Worm (Caenorhabditis elegans) whole organism, L4 larva: ENCODE data around the gene B0222.5.

ENCODE experiments used
- F26F4.8 ChIP-seq: fragments of 200-800 bp; sonication (Bioruptor generic); conservative IDR thresholded peaks from 2 replicates; pipeline ENCODE4 v1.3.6; 2022; ENCODE audit warnings: missing genetic modification characterization, missing compliant biosample characterization
- T26A8.4 ChIP-seq: fragments of 200-800 bp; sonication (Bioruptor generic); IDR thresholded peaks from 2 replicates; pipeline ENCODE4 v1.3.6; 2022; ENCODE audit warnings: missing genetic modification characterization, missing compliant biosample characterization
- Y48G9A.11 ChIP-seq: fragments of 200-800 bp; sonication (Bioruptor generic); IDR thresholded peaks from 2 replicates; pipeline ENCODE4 v1.3.6; 2022; ENCODE audit warnings: missing genetic modification reagents, missing genetic modification characterization, missing compliant biosample characterization
- ama-1 ChIP-seq: fragments of 150-350 bp; optimal IDR thresholded peaks from 2 replicates; lab custom pipeline; 2014; ENCODE audit warnings: inconsistent platforms, mixed read lengths
- arid-1 ChIP-seq: fragments of 200-800 bp; sonication (Bioruptor generic); conservative IDR thresholded peaks from 2 replicates; pipeline ENCODE4 v1.3.6; 2022; ENCODE audit warnings: missing genetic modification reagents, missing genetic modification characterization, missing compliant biosample characterization
- ceh-44 ChIP-seq: fragments of 200-800 bp; sonication (Bioruptor generic); IDR thresholded peaks from 2 replicates; pipeline ENCODE4 v1.3.6; 2022; ENCODE audit warnings: missing genetic modification reagents, missing genetic modification characterization, missing compliant biosample characterization
- ces-1 ChIP-seq: fragments of 150-350 bp; sonication (generic microtip); optimal IDR thresholded peaks from 4 replicates; lab custom pipeline; 2014; ENCODE audit warnings: missing biosample characterization, missing genetic modification reagents, missing genetic modification characterization
- dmd-8 ChIP-seq: fragments of 200-800 bp; sonication (Bioruptor generic); IDR thresholded peaks from 2 replicates; pipeline ENCODE4 v1.3.6; 2022; ENCODE audit warnings: missing genetic modification characterization, missing compliant biosample characterization
- dmd-9 ChIP-seq: fragments of 200-800 bp; sonication (Bioruptor generic); IDR thresholded peaks from 2 replicates; pipeline ENCODE4 v1.3.6; 2022; ENCODE audit warnings: missing genetic modification reagents, missing genetic modification characterization, missing compliant biosample characterization
- dpl-1 ChIP-seq: fragments of 150-350 bp; optimal IDR thresholded peaks from 2 replicates; lab custom pipeline; 2014; ENCODE audit warnings: missing biosample characterization, missing genetic modification reagents, missing genetic modification characterization
- dve-1 ChIP-seq: sonication (generic microtip); optimal IDR thresholded peaks from 2 replicates; lab custom pipeline; 2017; ENCODE audit warnings: antibody characterized with exemption, mild to moderate bottlenecking, missing genetic modification characterization, missing compliant biosample characterization; ENCODE audit not compliant: insufficient read depth
- fkh-10 ChIP-seq: fragments of 150-350 bp; optimal IDR thresholded peaks from 2 replicates; lab custom pipeline; 2014; ENCODE audit warnings: missing biosample characterization, missing genetic modification reagents, missing genetic modification characterization
- fos-1 ChIP-seq: fragments of 150-350 bp; optimal IDR thresholded peaks from 2 replicates; lab custom pipeline; 2014; ENCODE audit warnings: missing biosample characterization, missing genetic modification characterization
- gei-8 ChIP-seq: fragments of 200-800 bp; sonication (Bioruptor generic); optimal IDR thresholded peaks from 2 replicates; lab custom pipeline; 2018; ENCODE audit warnings: mild to moderate bottlenecking, missing genetic modification characterization, missing compliant biosample characterization
- hlh-11 ChIP-seq: fragments of 200-800 bp; sonication (Bioruptor generic); optimal IDR thresholded peaks from 2 replicates; lab custom pipeline; 2018; ENCODE audit warnings: mild to moderate bottlenecking, missing genetic modification characterization, missing compliant biosample characterization
- lim-7 ChIP-seq: fragments of 200-800 bp; sonication (Bioruptor generic); IDR thresholded peaks from 2 replicates; pipeline ENCODE4 v1.3.6; 2022; ENCODE audit warnings: missing genetic modification characterization, missing compliant biosample characterization
- lin-1 ChIP-seq: fragments of 200-800 bp; sonication (Bioruptor generic); IDR thresholded peaks from 2 replicates; pipeline ENCODE4 v1.3.6; 2022; ENCODE audit warnings: missing genetic modification reagents, missing genetic modification characterization, missing compliant biosample characterization
- lin-29 ChIP-seq: fragments of 200-800 bp; sonication (Bioruptor generic); IDR thresholded peaks from 2 replicates; pipeline ENCODE4 v1.3.6; 2022; ENCODE audit warnings: missing genetic modification reagents, missing genetic modification characterization, missing compliant biosample characterization
- madf-5 ChIP-seq, 2 experiments: fragments of 200-800 bp; sonication (Bioruptor generic); IDR thresholded peaks; 2 replicates each; pipeline ENCODE4 v1.3.6; 2022; ENCODE audit warnings: missing compliant biosample characterization in 2 of 2, missing genetic modification characterization in 2 of 2
- mdl-1 ChIP-seq, 2 experiments: fragments of 150-350 bp in 1 of 2; sonication (generic microtip) in 1 of 2; optimal IDR thresholded peaks; 2 replicates each; lab custom pipeline; 2014 to 2017; ENCODE audit warnings: missing biosample characterization in 2 of 2, missing genetic modification characterization in 2 of 2
- mdt-29 ChIP-seq: fragments of 200-800 bp; sonication (Bioruptor generic); IDR thresholded peaks from 2 replicates; pipeline ENCODE4 v1.3.6; 2022; ENCODE audit warnings: missing genetic modification reagents, missing genetic modification characterization, missing compliant biosample characterization
- mep-1 ChIP-seq: fragments of 150-350 bp; sonication (generic microtip); optimal IDR thresholded peaks from 3 replicates; lab custom pipeline; 2014; ENCODE audit warnings: missing biosample characterization, missing genetic modification characterization
- mes-2 ChIP-seq: sonication (generic microtip); optimal IDR thresholded peaks from 2 replicates; lab custom pipeline; 2016; ENCODE audit warnings: missing genotype, mild to moderate bottlenecking, missing genetic modification characterization, missing compliant biosample characterization; ENCODE audit not compliant: poor library complexity, severe bottlenecking
- mxl-3 ChIP-seq: fragments of 200-800 bp; sonication (Bioruptor generic); optimal IDR thresholded peaks from 2 replicates; lab custom pipeline; 2018; ENCODE audit warnings: mild to moderate bottlenecking, missing genetic modification characterization, missing compliant biosample characterization
- nhr-102 ChIP-seq: sonication (generic microtip); optimal IDR thresholded peaks from 2 replicates; lab custom pipeline; 2016; ENCODE audit warnings: mild to moderate bottlenecking, missing genetic modification characterization, moderate library complexity, missing compliant biosample characterization
- nhr-11 ChIP-seq: fragments of 150-350 bp; optimal IDR thresholded peaks from 2 replicates; lab custom pipeline; 2014; ENCODE audit warnings: missing biosample characterization, missing genetic modification characterization
- nhr-111 ChIP-seq: fragments of 200-800 bp; sonication (Bioruptor generic); optimal IDR thresholded peaks from 2 replicates; lab custom pipeline; 2018; ENCODE audit warnings: mild to moderate bottlenecking, missing genetic modification characterization, missing compliant biosample characterization
- nhr-25 ChIP-seq: sonication (generic microtip); optimal IDR thresholded peaks from 2 replicates; lab custom pipeline; 2017; ENCODE audit warnings: missing genetic modification characterization, mild to moderate bottlenecking, missing compliant biosample characterization, antibody characterized with exemption, moderate library complexity, borderline replicate concordance; ENCODE audit not compliant: insufficient read depth
- nhr-48 ChIP-seq: sonication (generic microtip); optimal IDR thresholded peaks from 2 replicates; lab custom pipeline; 2016; ENCODE audit warnings: mild to moderate bottlenecking, missing genetic modification characterization, missing compliant biosample characterization
- pqm-1 ChIP-seq: sonication (generic microtip); optimal IDR thresholded peaks from 2 replicates; lab custom pipeline; 2017; ENCODE audit warnings: missing biosample characterization, missing genetic modification characterization
- snpc-1.2 ChIP-seq: fragments of 200-800 bp; sonication (Bioruptor generic); IDR thresholded peaks from 2 replicates; pipeline ENCODE4 v1.3.6; 2022; ENCODE audit warnings: missing genetic modification reagents, missing genetic modification characterization, missing compliant biosample characterization
- spr-1 ChIP-seq: sonication (generic microtip); optimal IDR thresholded peaks from 2 replicates; lab custom pipeline; 2016; ENCODE audit warnings: mild to moderate bottlenecking, missing genetic modification characterization, missing compliant biosample characterization
- tra-1 ChIP-seq: fragments of 200-800 bp; sonication (Bioruptor generic); IDR thresholded peaks from 2 replicates; pipeline ENCODE4 v1.3.6; 2022; ENCODE audit warnings: missing genetic modification reagents, missing genetic modification characterization, missing compliant biosample characterization
- unc-39 ChIP-seq: sonication (generic microtip); optimal IDR thresholded peaks from 2 replicates; lab custom pipeline; 2017; ENCODE audit warnings: missing biosample characterization, missing genetic modification characterization
- unc-62 ChIP-seq, 3 experiments: fragments of 150-350 bp in 1 of 3; sonication (generic microtip); optimal IDR thresholded peaks in 2 of 3; peaks in 1 of 3; 1 replicate in 1 of 3; 2 replicates in 2 of 3; lab custom pipeline; 2014 to 2017; ENCODE audit warnings: missing biosample characterization in 3 of 3, missing genetic modification characterization in 3 of 3, missing genetic modification reagents in 3 of 3, missing genotype in 1 of 3
- zag-1 ChIP-seq: fragments of 150-350 bp; optimal IDR thresholded peaks from 2 replicates; lab custom pipeline; 2014; ENCODE audit warnings: missing biosample characterization, missing genetic modification characterization
- zfp-3 ChIP-seq: fragments of 200-800 bp; sonication (Bioruptor generic); conservative IDR thresholded peaks from 2 replicates; pipeline ENCODE4 v1.3.6; 2022; ENCODE audit warnings: missing genetic modification reagents, missing genetic modification characterization, missing compliant biosample characterization
- zip-2 ChIP-seq: fragments of 150-350 bp; optimal IDR thresholded peaks from 2 replicates; lab custom pipeline; 2014; ENCODE audit warnings: missing biosample characterization, missing genetic modification characterization

The B0222.5 gene

DNA sequence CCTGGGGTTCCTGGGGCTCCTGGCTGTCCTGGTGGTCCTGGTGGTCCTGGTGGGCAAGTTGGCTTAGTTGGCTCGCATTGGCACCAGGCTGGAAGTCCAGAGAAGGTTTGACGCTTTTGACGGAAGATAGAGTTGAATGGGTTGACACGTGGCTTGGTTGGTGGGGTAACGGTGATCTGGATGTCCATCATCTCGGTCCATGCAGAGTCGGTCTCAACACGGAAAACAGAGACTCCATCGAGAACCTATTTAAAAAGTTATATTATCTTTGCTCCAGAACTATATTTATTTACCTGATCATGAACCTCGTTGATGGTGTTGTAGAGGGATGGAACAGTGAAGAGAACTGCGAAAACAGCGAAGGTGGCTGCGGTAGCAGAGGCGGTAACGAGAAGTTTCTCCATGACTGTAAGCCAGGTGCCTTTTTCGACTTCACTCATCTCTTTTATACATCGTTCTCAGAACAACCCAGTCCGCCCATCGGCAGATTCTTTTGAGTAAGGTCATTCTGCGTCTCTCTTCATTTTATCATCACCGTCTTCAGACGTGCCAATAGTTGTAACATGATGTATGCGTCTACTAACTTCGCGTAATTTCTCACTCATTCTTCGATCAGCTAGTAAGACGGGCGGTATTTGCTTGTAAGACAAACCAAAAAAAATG, 5.7 kb upstream of the B0222.5 start, which contains the start of gene col-144 (continued):
- TF ChIP-seq nhr-111 (no peak), unc-62 (GFP tag; optimal IDR thresholded peaks at IDR 0.05 in 1 of 2; lab: Kevin White, UChicago) (peak in 1 of 2 experiments; percentile 17), unc-62 (tag; optimal IDR thresholded peaks at IDR 0.05; lab: Kevin White, UChicago) (no peak), lin-1 (GFP tag; lab: Robert Waterston, UW) (no peak), pqm-1 (tag; lab: Kevin White, UChicago) (no peak), arid-1 (no peak), gei-8 (GFP tag; lab: Kevin White, UChicago) (no peak), F26F4.8 (no peak), nhr-48 (tag; lab: Kevin White, UChicago) (no peak), T26A8.4 (GFP tag; lab: Robert Waterston, UW) (peak; percentile 78), dpl-1 (GFP tag; lab: Kevin White, UChicago) (no peak), mes-2 (tag; lab: Kevin White, UChicago) (no peak), mxl-3 (GFP tag; lab: Kevin White, UChicago) (peak; percentile 19), hlh-11 (tag; lab: Kevin White, UChicago) (peak; percentile 40), snpc-1.2 (GFP tag; lab: Robert Waterston, UW) (no peak), tra-1 (GFP tag; lab: Robert Waterston, UW) (no peak), dmd-8 (GFP tag; lab: Robert Waterston, UW) (no peak), fkh-10 (no peak), zag-1 (tag; lab: Kevin White, UChicago) (no peak), nhr-102 (tag; lab: Kevin White, UChicago) (no peak), nhr-11 (no peak)
- TF ChIP-seq, all 104 proteins: peak for 14

DNA sequence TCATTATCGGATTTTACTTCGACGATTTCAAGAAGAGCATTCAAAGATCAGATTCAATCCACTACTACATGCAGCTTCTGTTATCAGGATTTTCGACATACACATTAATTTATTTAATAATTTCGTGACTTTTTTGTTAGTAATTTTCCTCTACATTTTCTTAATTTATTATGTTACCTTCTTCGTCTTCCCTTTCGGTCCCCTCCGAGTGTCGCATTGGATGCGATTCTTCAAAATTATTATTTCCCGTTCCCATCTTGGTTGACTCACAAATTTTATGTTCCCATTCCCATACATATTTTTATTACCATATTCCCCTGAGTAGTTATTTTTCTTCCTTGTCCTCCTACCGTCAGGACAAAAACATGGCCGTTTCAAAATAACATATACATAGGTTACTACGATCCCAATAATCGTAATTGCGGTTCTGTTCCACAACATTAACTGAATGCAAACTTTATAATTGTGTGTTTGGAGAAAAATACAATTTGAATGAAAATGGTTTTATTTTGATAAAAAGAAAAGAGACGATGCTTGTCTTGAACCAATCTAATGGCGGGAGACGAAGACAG, 4.6 kb upstream of the B0222.5 start:
- TF ChIP-seq zfp-3 (peak; percentile 74; the same call in 1 of the 2 replicates), T26A8.4 (GFP tag; lab: Robert Waterston, UW) (peak; percentile 82), mep-1 (tag; lab: Kevin White, UChicago) (peak; percentile 27), ama-1 (lab: Kevin White, UChicago) (peak; percentile 79)

DNA sequence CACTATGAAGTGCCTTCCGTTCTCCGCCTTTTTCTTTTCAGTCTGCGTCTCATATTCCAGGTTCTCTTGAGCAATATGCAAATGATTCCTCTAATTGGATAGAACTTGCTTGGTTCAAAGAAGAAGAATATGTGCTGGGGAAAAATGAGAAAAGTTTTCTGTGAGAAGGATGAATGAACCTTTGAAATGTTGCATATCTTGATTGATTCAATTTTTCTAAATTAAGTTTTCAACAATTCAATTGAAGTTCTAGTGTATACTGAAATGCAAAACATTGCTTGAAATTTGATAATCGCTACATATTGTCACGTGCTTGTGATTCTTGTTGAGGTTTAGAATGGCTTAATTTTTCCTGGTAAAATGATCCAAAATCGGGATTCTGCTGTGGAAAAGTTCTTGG, 2.9 kb upstream of the B0222.5 start:
- no peak for TF ChIP-seq zip-2 (tag; lab: Kevin White, UChicago)
- no peak for TF ChIP-seq zag-1 (tag; lab: Kevin White, UChicago)
- TF ChIP-seq mdt-29 (GFP tag; lab: Robert Waterston, UW), result no peak
- no peak for TF ChIP-seq lim-7 (GFP tag; lab: Robert Waterston, UW)
- TF ChIP-seq mdl-1 (tag; optimal IDR thresholded peaks at IDR 0.05; lab: Kevin White, UChicago), result peak in 1 of 2 experiments; percentile 2
- no peak for TF ChIP-seq unc-39 (tag; lab: Kevin White, UChicago)
- no peak for TF ChIP-seq madf-5 (GFP tag; IDR thresholded peaks at IDR 0.05; lab: Robert Waterston, UW)
- TF ChIP-seq lin-29 (GFP tag; lab: Robert Waterston, UW), result no peak
- peak; percentile 80 for TF ChIP-seq ces-1 (GFP tag; lab: Kevin White, UChicago)
- no peak for TF ChIP-seq nhr-25 (tag; lab: Kevin White, UChicago)
- no peak for TF ChIP-seq spr-1 (tag; lab: Kevin White, UChicago)
- peak; percentile 81 for TF ChIP-seq fkh-10
- no peak for TF ChIP-seq dve-1
- TF ChIP-seq ceh-44 (GFP tag; lab: Robert Waterston, UW), result no peak
- no peak for TF ChIP-seq dmd-9 (GFP tag; lab: Robert Waterston, UW)
- TF ChIP-seq Y48G9A.11 (GFP tag; lab: Robert Waterston, UW), result no peak
- TF ChIP-seq fos-1, result no peak
